Worm (Caenorhabditis elegans): ENCODE results near the gene H40L08.3.
A peak's percentile ranks its signal among the peaks of the same experiment; 100 is the strongest.

H40L08.3 gene

DNA sequence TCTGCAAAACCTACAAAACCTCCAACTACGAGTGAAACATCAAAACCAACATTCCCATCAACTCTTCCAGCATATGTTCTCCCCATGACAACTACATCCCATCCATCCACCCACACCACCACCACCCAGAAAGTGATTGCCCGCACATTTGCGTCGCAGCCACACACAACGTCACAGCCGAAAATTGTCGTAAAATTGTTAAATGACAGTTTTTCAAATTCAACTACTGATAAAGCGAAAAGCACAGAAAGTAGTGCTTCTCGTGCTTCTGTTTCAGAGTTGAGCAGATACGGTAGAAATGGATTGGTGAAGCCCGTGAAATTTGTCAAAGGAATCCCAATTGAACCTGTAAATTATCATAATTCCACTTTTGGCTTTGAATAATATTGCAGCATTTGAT lies 11.9 kb upstream of the H40L08.3 start:
- TF ChIP-seq ceh-28 (tag; optimal IDR thresholded peaks at IDR 0.05) (no peak), elt-2 (tag; optimal IDR thresholded peaks at IDR 0.05) (peak; percentile 50), hmg-11 (tag; optimal IDR thresholded peaks at IDR 0.05) (no peak)

ce11 chrX:15084395-15084794 lies 8.5 kb upstream of the H40L08.3 start, which contains the start of gene F09B12.5:
Gene F09B12.5, plus strand, starts transcription at chrX:15084695.
- TF ChIP-seq lin-39 (tag; optimal IDR thresholded peaks at IDR 0.05): no peak
- TF ChIP-seq ztf-11 (tag; optimal IDR thresholded peaks at IDR 0.05): no peak
- no peak for TF ChIP-seq fos-1 (tag; optimal IDR thresholded peaks at IDR 0.05)
- no peak for TF ChIP-seq ZK546.5 (tag; optimal IDR thresholded peaks at IDR 0.05)
- TF ChIP-seq nhr-25 (tag; optimal IDR thresholded peaks at IDR 0.05): no peak
- TF ChIP-seq hmg-11 (tag; optimal IDR thresholded peaks at IDR 0.05): no peak
- TF ChIP-seq nhr-11 (tag; optimal IDR thresholded peaks at IDR 0.05): no peak
- TF ChIP-seq tbx-2 (tag; optimal IDR thresholded peaks at IDR 0.05): no peak
- no peak for TF ChIP-seq fkh-10 (GFP tag; optimal IDR thresholded peaks at IDR 0.05)

DNA sequence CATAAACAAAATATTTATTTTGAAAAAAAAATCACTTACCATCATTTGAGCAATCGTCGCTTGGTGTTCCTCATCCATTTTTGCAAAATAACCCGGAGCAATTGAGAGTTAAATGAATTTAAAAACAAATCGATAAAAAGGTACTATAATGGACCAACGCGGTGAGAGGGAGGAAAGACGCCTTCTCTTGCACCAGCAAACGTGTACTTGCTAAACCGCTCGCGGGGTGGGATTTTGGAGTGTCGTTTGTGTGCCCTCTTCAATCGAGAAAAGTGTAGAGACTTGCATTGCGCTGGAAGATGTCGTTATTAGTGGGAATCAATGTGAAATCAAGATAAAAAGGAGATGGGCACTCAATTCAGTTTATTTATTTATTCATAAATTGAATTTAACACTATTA lies 7.9 kb upstream of the H40L08.3 start, which contains the start of gene H40L08.1:
TSS of gene H40L08.1 (minus strand) at position 292 of the 400 bp plus-strand sequence.
- peak; percentile 42 for TF ChIP-seq snpc-4 (tag; optimal IDR thresholded peaks at IDR 0.05)
- TF ChIP-seq nhr-25 (tag; optimal IDR thresholded peaks at IDR 0.05): no peak
- no peak for TF ChIP-seq nhr-67 (tag; optimal IDR thresholded peaks at IDR 0.05)
- TF ChIP-seq ceh-9 (tag; optimal IDR thresholded peaks at IDR 0.05): no peak
- no peak for TF ChIP-seq ama-1 (optimal IDR thresholded peaks at IDR 0.05)
- TF ChIP-seq elt-2 (tag; optimal IDR thresholded peaks at IDR 0.05): peak; percentile 15
- peak; percentile 32 for TF ChIP-seq nfya-1 (tag; optimal IDR thresholded peaks at IDR 0.05; ENCODE audit: insufficient read depth)
- TF ChIP-seq ceh-82 (tag; optimal IDR thresholded peaks at IDR 0.05): no peak
- TF ChIP-seq lin-15B (tag; optimal IDR thresholded peaks at IDR 0.05): no peak
- TF ChIP-seq hmg-11 (tag; optimal IDR thresholded peaks at IDR 0.05): peak; percentile 63
- TF ChIP-seq nhr-76 (tag; optimal IDR thresholded peaks at IDR 0.05): no peak
- TF ChIP-seq nhr-23 (tag; optimal IDR thresholded peaks at IDR 0.05): no peak

DNA sequence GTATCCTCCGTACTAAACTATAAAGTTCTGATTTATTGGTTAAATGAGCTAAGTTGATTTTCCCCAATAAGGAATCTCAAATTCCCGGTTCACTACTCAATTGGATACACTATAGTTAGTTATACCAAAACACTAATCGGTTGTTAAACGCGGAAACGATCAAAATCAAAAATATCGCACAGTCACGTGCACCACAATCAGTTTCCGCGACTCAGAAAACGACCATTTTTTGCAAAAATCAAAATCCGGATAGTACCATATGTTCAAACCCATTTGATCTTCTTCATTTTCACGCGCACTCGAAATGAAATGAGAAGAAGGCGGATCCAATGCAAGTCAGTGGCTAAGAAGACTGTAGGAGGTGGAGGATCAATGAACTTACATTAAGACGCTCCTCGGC lies 5.6 kb upstream of the H40L08.3 start:
- TF ChIP-seq nhr-25 (tag; optimal IDR thresholded peaks at IDR 0.05) (no peak), ama-1 (optimal IDR thresholded peaks at IDR 0.05) (peak; percentile 30), tbx-2 (tag; optimal IDR thresholded peaks at IDR 0.05) (no peak), aly-2 (tag; optimal IDR thresholded peaks at IDR 0.05) (no peak), jun-1 (tag; optimal IDR thresholded peaks at IDR 0.05) (no peak), elt-2 (tag; optimal IDR thresholded peaks at IDR 0.05) (no peak), nhr-28 (tag; optimal IDR thresholded peaks at IDR 0.05) (no peak), R02D3.7 (tag; optimal IDR thresholded peaks at IDR 0.05) (no peak), fkh-2 (tag; optimal IDR thresholded peaks at IDR 0.05) (no peak), nhr-23 (tag; optimal IDR thresholded peaks at IDR 0.05) (no peak), nhr-43 (tag; optimal IDR thresholded peaks at IDR 0.05; ENCODE audit: poor library complexity, severe bottlenecking) (peak; percentile 45), daf-12 (tag; optimal IDR thresholded peaks at IDR 0.05) (no peak), zag-1 (tag; optimal IDR thresholded peaks at IDR 0.05) (no peak), ceh-82 (tag; optimal IDR thresholded peaks at IDR 0.05) (no peak), snpc-4 (tag; optimal IDR thresholded peaks at IDR 0.05) (no peak)

- peak; percentile 86 for TF ChIP-seq nhr-43 (tag; optimal IDR thresholded peaks at IDR 0.05; ENCODE audit: poor library complexity, severe bottlenecking)
- TF ChIP-seq nfya-1 (tag; optimal IDR thresholded peaks at IDR 0.05; ENCODE audit: insufficient read depth): no peak
- TF ChIP-seq fkh-10 (GFP tag; optimal IDR thresholded peaks at IDR 0.05): no peak
- TF ChIP-seq elt-3 (tag; optimal IDR thresholded peaks at IDR 0.05): peak in 2 of 3 experiments; percentile 16 to 62
- TF ChIP-seq tbx-2 (tag; optimal IDR thresholded peaks at IDR 0.05): peak; percentile 50
- peak; percentile 71 for TF ChIP-seq nhr-23 (tag; optimal IDR thresholded peaks at IDR 0.05)
- TF ChIP-seq nhr-25 (tag; optimal IDR thresholded peaks at IDR 0.05): peak; percentile 81
These were observed 3.5 kb upstream of the H40L08.3 start for ce11 chrX:15079406-15079805.

DNA sequence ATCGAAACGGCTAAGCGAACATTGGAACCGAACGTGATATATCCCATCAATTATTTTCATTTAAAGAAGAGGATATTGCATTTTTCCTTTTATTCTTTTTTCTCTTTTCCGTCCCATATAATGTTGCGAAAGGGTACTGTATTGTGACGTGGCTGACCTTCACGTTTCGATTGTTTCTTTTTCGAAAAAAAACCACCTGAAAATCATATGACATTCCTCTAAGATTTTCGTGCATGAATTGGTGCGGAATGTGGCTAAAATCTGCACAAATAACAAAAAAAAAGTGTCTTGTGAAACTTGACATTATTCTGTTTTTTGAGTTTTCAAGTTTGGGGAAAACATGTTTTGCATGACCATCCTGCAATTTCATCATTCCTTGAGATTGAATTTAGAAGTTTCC lies 2.4 kb upstream of the H40L08.3 start:
- TF ChIP-seq nfya-1 (tag; optimal IDR thresholded peaks at IDR 0.05; ENCODE audit: insufficient read depth) (no peak), ama-1 (optimal IDR thresholded peaks at IDR 0.05) (peak; percentile 2)

Data from whole organism, L3 larva.